Worm (Caenorhabditis elegans) whole organism, L1 larva: ENCODE results near the gene lst-4.

Source experiments
- C04F5.9 ChIP-seq: sonication (generic microtip); optimal IDR thresholded peaks from 2 replicates; lab custom pipeline; 2016; ENCODE audit warnings: missing genetic modification characterization, missing compliant biosample characterization
- F16B12.6 ChIP-seq: fragments of 150-350 bp; optimal IDR thresholded peaks from 2 replicates; lab custom pipeline; 2014; ENCODE audit warnings: missing biosample characterization, missing genetic modification characterization
- aha-1 ChIP-seq: fragments of 150-350 bp; optimal IDR thresholded peaks from 2 replicates; lab custom pipeline; 2014; ENCODE audit warnings: missing biosample characterization, missing genetic modification characterization
- alr-1 ChIP-seq: fragments of 200-800 bp; sonication (Bioruptor generic); optimal IDR thresholded peaks from 2 replicates; lab custom pipeline; 2018; ENCODE audit warnings: borderline replicate concordance, mild to moderate bottlenecking, missing genetic modification characterization, missing compliant biosample characterization
- aly-2 ChIP-seq: fragments of 150-350 bp; optimal IDR thresholded peaks from 2 replicates; lab custom pipeline; 2014; ENCODE audit warnings: missing biosample characterization, missing genetic modification characterization
- ama-1 ChIP-seq: fragments of 150-350 bp; optimal IDR thresholded peaks from 2 replicates; lab custom pipeline; 2014
- ceh-8 ChIP-seq: fragments of 200-800 bp; sonication (Bioruptor generic); optimal IDR thresholded peaks from 2 replicates; lab custom pipeline; 2018; ENCODE audit warnings: mild to moderate bottlenecking, missing genetic modification characterization, moderate library complexity, missing compliant biosample characterization
- ceh-82 ChIP-seq, 3 experiments: fragments of 150-350 bp in 1 of 3; sonication (generic microtip) in 2 of 3; optimal IDR thresholded peaks; 2 replicates each; lab custom pipeline; 2014 to 2017; ENCODE audit warnings: missing biosample characterization in 3 of 3, missing genetic modification characterization in 3 of 3
- ceh-88 ChIP-seq: fragments of 200-800 bp; sonication (Bioruptor generic); IDR thresholded peaks from 2 replicates; pipeline ENCODE4 v1.3.6; 2022; ENCODE audit warnings: missing genetic modification characterization, missing compliant biosample characterization
- ces-1 ChIP-seq: fragments of 150-350 bp; optimal IDR thresholded peaks from 2 replicates; lab custom pipeline; 2014; ENCODE audit warnings: missing biosample characterization, missing genetic modification reagents, missing genetic modification characterization
- egl-27 ChIP-seq, 2 experiments: fragments of 150-350 bp in 1 of 2; sonication (generic microtip); optimal IDR thresholded peaks; 3 replicates each; lab custom pipeline; 2017 to 2018; ENCODE audit warnings: missing biosample characterization in 2 of 2, missing genetic modification characterization in 2 of 2, missing genetic modification reagents in 2 of 2
- elt-2 ChIP-seq: sonication (generic microtip); optimal IDR thresholded peaks from 2 replicates; lab custom pipeline; 2016; ENCODE audit warnings: missing genetic modification characterization, mild to moderate bottlenecking, inconsistent platforms, missing compliant biosample characterization, missing genetic modification reagents
- elt-3 ChIP-seq, 6 experiments: fragments of 150-350 bp in 1 of 6; sonication (generic microtip); optimal IDR thresholded peaks; 2 replicates each; lab custom pipeline; 2017 to 2018; ENCODE audit warnings: missing biosample characterization in 6 of 6, missing genetic modification characterization in 6 of 6, inconsistent platforms in 1 of 6
- ets-5 ChIP-seq: fragments of 200-800 bp; sonication (Bioruptor generic); IDR thresholded peaks from 2 replicates; pipeline ENCODE4 v1.3.6; 2022; ENCODE audit warnings: missing genetic modification characterization, missing compliant biosample characterization
- fkh-4 ChIP-seq: sonication (generic microtip); optimal IDR thresholded peaks from 2 replicates; lab custom pipeline; 2016; ENCODE audit warnings: missing compliant biosample characterization, missing genetic modification characterization, borderline replicate concordance
- fkh-8 ChIP-seq: sonication (generic microtip); optimal IDR thresholded peaks from 2 replicates; lab custom pipeline; 2016; ENCODE audit warnings: mild to moderate bottlenecking, missing genetic modification characterization, missing compliant biosample characterization
- fos-1 ChIP-seq: fragments of 150-350 bp; optimal IDR thresholded peaks from 2 replicates; lab custom pipeline; 2014; ENCODE audit warnings: missing biosample characterization, missing genetic modification characterization
- hlh-17 ChIP-seq: fragments of 200-800 bp; sonication (Bioruptor generic); optimal IDR thresholded peaks from 2 replicates; lab custom pipeline; 2018; ENCODE audit warnings: missing genetic modification characterization, mild to moderate bottlenecking, missing compliant biosample characterization, moderate library complexity, borderline replicate concordance
- hlh-4 ChIP-seq: sonication (generic microtip); optimal IDR thresholded peaks from 2 replicates; lab custom pipeline; 2016; ENCODE audit warnings: mild to moderate bottlenecking, missing genetic modification characterization, missing compliant biosample characterization
- hpl-2 ChIP-seq: fragments of 150-350 bp; optimal IDR thresholded peaks from 2 replicates; lab custom pipeline; 2014; ENCODE audit warnings: missing biosample characterization, missing genetic modification reagents, missing genetic modification characterization
- irx-1 ChIP-seq: sonication (generic microtip); optimal IDR thresholded peaks from 2 replicates; lab custom pipeline; 2016; ENCODE audit warnings: missing genetic modification characterization, missing compliant biosample characterization
- isw-1 ChIP-seq: fragments of 200-800 bp; sonication (Bioruptor generic); IDR thresholded peaks from 2 replicates; pipeline ENCODE4 v1.3.6; 2022; ENCODE audit warnings: missing genetic modification characterization, missing compliant biosample characterization
- jun-1 ChIP-seq: fragments of 150-350 bp; optimal IDR thresholded peaks from 2 replicates; lab custom pipeline; 2014; ENCODE audit warnings: missing biosample characterization, missing genetic modification reagents, missing genetic modification characterization
- lin-13 ChIP-seq: fragments of 150-350 bp; optimal IDR thresholded peaks from 2 replicates; lab custom pipeline; 2014; ENCODE audit warnings: missing biosample characterization, missing genetic modification reagents, missing genetic modification characterization
- lin-14 ChIP-seq: fragments of 200-800 bp; sonication (Bioruptor generic); optimal IDR thresholded peaks from 2 replicates; lab custom pipeline; 2018; ENCODE audit warnings: mild to moderate bottlenecking, missing genetic modification characterization, moderate library complexity, missing compliant biosample characterization
- lin-15B ChIP-seq: fragments of 150-350 bp; sonication (generic microtip); optimal IDR thresholded peaks from 3 replicates; lab custom pipeline; 2014; ENCODE audit warnings: missing biosample characterization, missing genetic modification characterization
- lin-35 ChIP-seq, 2 experiments: fragments of 150-350 bp; optimal IDR thresholded peaks; 2 replicates each; lab custom pipeline; 2014; ENCODE audit warnings: missing biosample characterization in 2 of 2, missing genetic modification characterization in 2 of 2, missing genetic modification reagents in 2 of 2
- lin-39 ChIP-seq: fragments of 150-350 bp; optimal IDR thresholded peaks from 2 replicates; lab custom pipeline; 2014; ENCODE audit warnings: missing biosample characterization, missing genetic modification reagents, missing genetic modification characterization
- lsy-2 ChIP-seq, 2 experiments: fragments of 150-350 bp; optimal IDR thresholded peaks; 2 replicates each; lab custom pipeline; 2014; ENCODE audit warnings: missing biosample characterization in 2 of 2, missing genetic modification characterization in 2 of 2
- mab-9 ChIP-seq: fragments of 200-800 bp; sonication (Bioruptor generic); IDR thresholded peaks from 2 replicates; pipeline ENCODE4 v1.3.6; 2022; ENCODE audit warnings: missing genetic modification reagents, missing genetic modification characterization, missing compliant biosample characterization
- mef-2 ChIP-seq: fragments of 150-350 bp; optimal IDR thresholded peaks from 2 replicates; lab custom pipeline; 2014; ENCODE audit warnings: missing biosample characterization, missing genetic modification characterization
- nhr-11 ChIP-seq: fragments of 150-350 bp; optimal IDR thresholded peaks from 2 replicates; lab custom pipeline; 2014; ENCODE audit warnings: missing biosample characterization, missing genetic modification characterization
- nhr-12 ChIP-seq: sonication (generic microtip); optimal IDR thresholded peaks from 2 replicates; lab custom pipeline; 2017; ENCODE audit warnings: missing biosample characterization, missing genetic modification characterization
- nhr-237 ChIP-seq: fragments of 150-350 bp; optimal IDR thresholded peaks from 2 replicates; lab custom pipeline; 2014; ENCODE audit warnings: missing biosample characterization, missing genetic modification characterization
- nhr-47 ChIP-seq: sonication (generic microtip); optimal IDR thresholded peaks from 2 replicates; lab custom pipeline; 2016; ENCODE audit warnings: mild to moderate bottlenecking, missing genetic modification characterization, moderate library complexity, missing compliant biosample characterization
- nhr-76 ChIP-seq: sonication (generic microtip); optimal IDR thresholded peaks from 2 replicates; lab custom pipeline; 2017; ENCODE audit warnings: missing biosample characterization, missing genetic modification characterization
- nhr-77 ChIP-seq: fragments of 150-350 bp; optimal IDR thresholded peaks from 2 replicates; lab custom pipeline; 2014; ENCODE audit warnings: missing biosample characterization, missing genetic modification characterization
- nhr-84 ChIP-seq: sonication (generic microtip); optimal IDR thresholded peaks from 2 replicates; lab custom pipeline; 2017; ENCODE audit warnings: missing biosample characterization, missing genetic modification characterization
- nhr-85 ChIP-seq: sonication (generic microtip); peaks from one replicate; lab custom pipeline; 2016; ENCODE audit warnings: missing genetic modification characterization, inconsistent platforms, missing compliant biosample characterization
- nhr-90 ChIP-seq: sonication (generic microtip); optimal IDR thresholded peaks from 2 replicates; lab custom pipeline; 2016; ENCODE audit warnings: mild to moderate bottlenecking, missing genetic modification characterization, missing compliant biosample characterization; ENCODE audit not compliant: poor library complexity
- pag-3 ChIP-seq: sonication (generic microtip); optimal IDR thresholded peaks from 2 replicates; lab custom pipeline; 2017; ENCODE audit warnings: missing genetic modification characterization, mild to moderate bottlenecking, missing compliant biosample characterization, antibody characterized with exemption, borderline replicate concordance; ENCODE audit not compliant: insufficient read depth
- pax-3 ChIP-seq: fragments of 200-800 bp; sonication (Bioruptor generic); optimal IDR thresholded peaks from 2 replicates; lab custom pipeline; 2018; ENCODE audit warnings: mild to moderate bottlenecking, missing genetic modification characterization, moderate library complexity, missing compliant biosample characterization
- pqm-1 ChIP-seq: sonication (generic microtip); optimal IDR thresholded peaks from 3 replicates; lab custom pipeline; 2017; ENCODE audit warnings: missing biosample characterization, missing genetic modification characterization
- skn-1 ChIP-seq: fragments of 150-350 bp; optimal IDR thresholded peaks from 2 replicates; lab custom pipeline; 2014; ENCODE audit warnings: missing biosample characterization, missing genetic modification characterization
- snpc-4 ChIP-seq: fragments of 150-350 bp; optimal IDR thresholded peaks from 2 replicates; lab custom pipeline; 2014; ENCODE audit warnings: missing biosample characterization, missing genetic modification characterization
- snu-23 ChIP-seq: sonication (generic microtip); optimal IDR thresholded peaks from 2 replicates; lab custom pipeline; 2016; ENCODE audit warnings: missing genetic modification characterization, missing compliant biosample characterization
- sox-4 ChIP-seq: sonication (generic microtip); optimal IDR thresholded peaks from 2 replicates; lab custom pipeline; 2016; ENCODE audit warnings: missing genetic modification characterization, missing compliant biosample characterization
- tbx-2 ChIP-seq: sonication (generic microtip); optimal IDR thresholded peaks from 2 replicates; lab custom pipeline; 2016; ENCODE audit warnings: missing genetic modification characterization, missing compliant biosample characterization
- unc-30 ChIP-seq: sonication (generic microtip); optimal IDR thresholded peaks from 2 replicates; lab custom pipeline; 2017; ENCODE audit warnings: missing biosample characterization, missing genetic modification characterization
- unc-86 ChIP-seq: sonication (generic microtip); optimal IDR thresholded peaks from 2 replicates; lab custom pipeline; 2016; ENCODE audit warnings: missing genetic modification characterization, missing compliant biosample characterization
- unc-98 ChIP-seq: fragments of 200-800 bp; sonication (Bioruptor generic); IDR thresholded peaks from 2 replicates; pipeline ENCODE4 v1.3.6; 2022; ENCODE audit warnings: missing genetic modification characterization, missing compliant biosample characterization
- vab-15 ChIP-seq: sonication (generic microtip); optimal IDR thresholded peaks from 2 replicates; lab custom pipeline; 2017; ENCODE audit warnings: missing genotype, mild to moderate bottlenecking, missing genetic modification characterization, missing compliant biosample characterization
- xbp-1 ChIP-seq: sonication (generic microtip); optimal IDR thresholded peaks from 2 replicates; lab custom pipeline; 2016; ENCODE audit warnings: missing genetic modification characterization, missing compliant biosample characterization
- zag-1 ChIP-seq: fragments of 150-350 bp; optimal IDR thresholded peaks from 2 replicates; lab custom pipeline; 2014; ENCODE audit warnings: missing biosample characterization, missing genetic modification characterization

The lst-4 gene

DNA sequence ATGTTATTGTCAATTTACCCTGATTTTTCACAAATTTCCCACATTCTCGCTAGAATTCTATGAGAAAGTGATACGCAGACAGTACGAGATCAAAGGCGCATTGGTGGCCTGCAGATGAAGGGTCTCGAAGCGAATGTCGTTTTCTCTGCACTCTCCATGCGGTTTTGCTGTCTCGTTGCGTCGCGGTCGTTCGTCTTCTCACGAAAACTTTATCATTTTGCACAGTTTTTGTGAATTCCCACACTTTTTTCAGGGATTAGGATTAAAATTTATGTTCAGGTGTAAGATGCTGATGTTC, 1.3 kb upstream of the lst-4 start:
- TF ChIP-seq mef-2 (tag; lab: Kevin White, UChicago) (peak; percentile 5), hpl-2 (GFP tag; lab: Kevin White, UChicago) (no peak), nhr-77 (peak; percentile 71), nhr-85 (tag; lab: Kevin White, UChicago) (peak; percentile 93), snu-23 (GFP tag; lab: Kevin White, UChicago) (peak; percentile 93), mab-9 (GFP tag; lab: Robert Waterston, UW) (no peak), ceh-8 (peak; percentile 40), pqm-1 (tag; lab: Kevin White, UChicago) (no peak), lin-39 (tag; lab: Kevin White, UChicago) (peak; percentile 54), skn-1 (peak; percentile 59), nhr-11 (tag; lab: Kevin White, UChicago) (peak; percentile 44), lin-15B (tag; lab: Kevin White, UChicago) (peak; percentile 92), nhr-76 (tag; lab: Kevin White, UChicago) (no peak), irx-1 (tag; lab: Kevin White, UChicago) (peak; percentile 38), ets-5 (no peak), ces-1 (GFP tag; lab: Kevin White, UChicago) (no peak), ceh-82 (tag; optimal IDR thresholded peaks at IDR 0.05; lab: Kevin White, UChicago) (peak; percentile 86 to 95 (median 90)), ceh-88 (GFP tag; lab: Robert Waterston, UW) (no peak; the same call in 1 of the 2 replicates), lin-14 (GFP tag; lab: Kevin White, UChicago) (peak; percentile 91), C04F5.9 (tag; lab: Kevin White, UChicago) (no peak), lin-35 (GFP tag; optimal IDR thresholded peaks at IDR 0.05; lab: Kevin White, UChicago) (peak; percentile 87 to 92), egl-27 (tag; optimal IDR thresholded peaks at IDR 0.05; lab: Kevin White, UChicago) (peak in 1 of 2 experiments; percentile 42), jun-1 (tag; lab: Kevin White, UChicago) (peak; percentile 80), zag-1 (peak; percentile 57), alr-1 (no peak), lsy-2 (tag; optimal IDR thresholded peaks at IDR 0.05; lab: Kevin White, UChicago) (peak; percentile 91 to 96), unc-86 (tag; lab: Kevin White, UChicago) (peak; percentile 86), aha-1 (no peak), hlh-4 (tag; lab: Kevin White, UChicago) (no peak), isw-1 (GFP tag; lab: Robert Waterston, UW) (peak; percentile 85), unc-98 (GFP tag; lab: Robert Waterston, UW) (no peak), fos-1 (tag; lab: Kevin White, UChicago) (peak; percentile 85), elt-2 (peak; percentile 43), nhr-84 (tag; lab: Kevin White, UChicago) (no peak), ama-1 (peak; percentile 82), pag-3 (tag; lab: Kevin White, UChicago) (no peak), xbp-1 (tag; lab: Kevin White, UChicago) (peak; percentile 85), unc-30 (tag; lab: Kevin White, UChicago) (no peak), aly-2 (tag; lab: Kevin White, UChicago) (peak; percentile 63), snpc-4 (tag; lab: Kevin White, UChicago) (peak; percentile 45), nhr-47 (tag; lab: Kevin White, UChicago) (peak; percentile 89), sox-4 (tag; lab: Kevin White, UChicago) (no peak), tbx-2 (tag; lab: Kevin White, UChicago) (peak; percentile 86), fkh-4 (tag; lab: Kevin White, UChicago) (no peak), nhr-237 (tag; lab: Kevin White, UChicago) (peak; percentile 60), nhr-12 (no peak), F16B12.6 (peak; percentile 51), hlh-17 (GFP tag; lab: Kevin White, UChicago) (no peak), pax-3 (peak; percentile 82), vab-15 (tag; lab: Kevin White, UChicago) (peak; percentile 37), lin-13 (GFP tag; lab: Kevin White, UChicago) (peak; percentile 95), elt-3 (tag; optimal IDR thresholded peaks at IDR 0.05; lab: Kevin White, UChicago) (peak in 2 of 6 experiments; percentile 49 to 68), fkh-8 (tag; lab: Kevin White, UChicago) (peak; percentile 92), nhr-90 (peak; percentile 79)
